Fruit fly (Drosophila melanogaster): Measurements from ENCODE around the gene CG43102.

DNA sequence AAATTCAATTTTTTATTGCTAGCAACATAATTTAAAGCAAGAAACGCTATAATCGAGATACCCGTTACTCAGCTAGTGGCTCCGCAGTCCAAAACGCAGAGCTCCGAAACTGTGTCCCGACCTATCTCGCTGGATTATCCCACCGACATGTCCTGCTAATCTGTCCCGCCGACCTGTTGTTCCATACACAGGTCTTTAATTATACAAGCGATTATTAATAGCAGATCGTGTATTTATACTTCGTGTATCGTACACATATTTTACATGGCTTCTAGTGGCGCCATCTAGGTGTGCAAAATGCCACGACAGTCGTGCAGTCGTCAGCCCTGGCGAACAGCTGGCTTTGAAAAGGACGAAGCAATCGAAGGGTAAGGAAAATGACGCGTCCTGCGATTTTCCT lies 61.0 kb downstream of the CG43102 start, which contains the start of gene CG14321:
- TF ChIP-seq br (GFP tag; optimal IDR thresholded peaks at IDR 0.05) (no peak), dl (GFP tag; optimal IDR thresholded peaks at IDR 0.05; ENCODE audit: insufficient read depth in 1 of 2, partially characterized antibody in 2 of 2) (no peak), N (GFP tag; optimal IDR thresholded peaks at IDR 0.05) (no peak), dmrt93B (GFP tag; optimal IDR thresholded peaks at IDR 0.05) (no peak), psq (GFP tag; optimal IDR thresholded peaks at IDR 0.05) (no peak), Mio (GFP tag; optimal IDR thresholded peaks at IDR 0.05) (no peak), sage (GFP tag; optimal IDR thresholded peaks at IDR 0.05) (no peak), fru (GFP tag; optimal IDR thresholded peaks at IDR 0.05) (no peak), Hnf4 (GFP tag; optimal IDR thresholded peaks at IDR 0.05) (no peak)

Measured in whole organism, wandering third instar larva.